Fruit fly (Drosophila melanogaster): ENCODE measurements around the gene Dab.

Dab gene

DNA sequence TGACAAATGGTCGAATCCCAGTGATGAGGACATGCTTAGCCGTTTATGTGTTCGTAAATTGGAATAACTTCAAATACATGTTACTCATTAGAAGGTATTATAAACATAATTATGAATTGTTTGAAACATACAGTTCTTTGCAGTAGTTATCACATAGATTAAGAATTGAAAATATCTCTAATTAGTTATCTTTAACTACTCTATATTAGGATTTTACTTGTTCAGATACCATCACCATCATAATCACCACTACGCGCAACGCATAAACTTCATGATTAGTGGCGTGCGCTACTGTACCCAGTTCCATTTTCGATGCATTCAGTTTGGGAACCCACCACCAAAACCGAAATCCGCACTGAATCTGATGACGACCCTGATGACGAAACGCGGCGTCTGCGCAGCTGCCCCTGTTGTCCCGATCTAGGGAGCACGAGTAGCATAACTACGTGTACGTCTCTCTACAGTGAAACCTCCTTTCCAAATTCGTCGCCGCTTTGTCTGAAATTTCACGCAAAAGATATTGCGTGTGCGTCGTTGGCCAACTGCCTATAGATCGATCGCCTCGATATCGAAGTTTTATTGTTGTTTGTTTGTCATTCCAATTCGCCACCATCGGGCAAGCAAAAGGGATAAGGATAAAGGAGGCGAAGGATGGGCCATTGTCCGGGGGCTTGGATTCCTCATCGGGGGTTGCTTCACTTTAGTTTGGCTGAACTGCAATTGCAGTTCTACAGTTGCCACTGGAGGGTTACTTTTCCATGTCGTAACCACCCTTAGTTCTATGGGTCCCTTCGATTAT is 32.2 kb downstream of the Dab start (continued):
- TF ChIP-seq Asciz (GFP tag; optimal IDR thresholded peaks at IDR 0.05) (no peak), CG2120 (GFP tag; optimal IDR thresholded peaks at IDR 0.05) (no peak), scrt (GFP tag; optimal IDR thresholded peaks at IDR 0.05) (no peak), D (optimal IDR thresholded peaks at IDR 0.05) (no peak), D (GFP tag; optimal IDR thresholded peaks at IDR 0.05) (peak; percentile 41), Jarid2 (GFP tag; optimal IDR thresholded peaks at IDR 0.05) (no peak), sug (tag; optimal IDR thresholded peaks at IDR 0.05) (no peak), CG2875 (GFP tag; optimal IDR thresholded peaks at IDR 0.05) (no peak), Opbp (GFP tag; IDR thresholded peaks at IDR 0.05; ENCODE audit: partially characterized antibody) (no peak), CG6689 (GFP tag; IDR thresholded peaks at IDR 0.05) (no peak), toy (GFP tag; IDR thresholded peaks at IDR 0.05) (no peak), Drgx (GFP tag; IDR thresholded peaks at IDR 0.05) (no peak), CG34376 (GFP tag; optimal IDR thresholded peaks at IDR 0.05) (no peak), bbx (GFP tag; IDR thresholded peaks at IDR 0.05; ENCODE audit: partially characterized antibody) (no peak), Lim3 (GFP tag; IDR thresholded peaks at IDR 0.05) (no peak), Rfx (GFP tag; IDR thresholded peaks at IDR 0.05) (no peak), CG2202 (tag; optimal IDR thresholded peaks at IDR 0.05) (no peak), Ssrp (tag; optimal IDR thresholded peaks at IDR 0.05) (no peak), yki (optimal IDR thresholded peaks at IDR 0.05) (no peak), CG8478 (optimal IDR thresholded peaks at IDR 0.05) (no peak), CG15011 (GFP tag; optimal IDR thresholded peaks at IDR 0.05) (no peak), ap (GFP tag; IDR thresholded peaks at IDR 0.05) (no peak), CG32772 (GFP tag; IDR thresholded peaks at IDR 0.05) (no peak), Blimp-1 (GFP tag; optimal IDR thresholded peaks at IDR 0.05) (peak; percentile 51), ttk (GFP tag; IDR thresholded peaks at IDR 0.05) (no peak), amos (GFP tag; IDR thresholded peaks at IDR 0.05; ENCODE audit: partially characterized antibody) (no peak), Chrac-16 (GFP tag; optimal IDR thresholded peaks at IDR 0.05) (no peak), Usf (GFP tag; optimal IDR thresholded peaks at IDR 0.05) (no peak), fd102C (GFP tag; optimal IDR thresholded peaks at IDR 0.05) (no peak), ems (GFP tag; optimal IDR thresholded peaks at IDR 0.05) (no peak), Gug (GFP tag; IDR thresholded peaks at IDR 0.05) (no peak), CG15073 (GFP tag; optimal IDR thresholded peaks at IDR 0.05) (no peak), HLH4C (GFP tag; IDR thresholded peaks at IDR 0.05; ENCODE audit: partially characterized antibody) (no peak), dysf (GFP tag; IDR thresholded peaks at IDR 0.05) (no peak), grau (tag; optimal IDR thresholded peaks at IDR 0.05) (peak; percentile 94), zfh1 (GFP tag; IDR thresholded peaks at IDR 0.05) (no peak), prd (optimal IDR thresholded peaks at IDR 0.05) (no peak), prd (GFP tag; IDR thresholded peaks at IDR 0.05) (no peak), CG10321 (GFP tag; IDR thresholded peaks at IDR 0.05) (no peak), Optix (GFP tag; IDR thresholded peaks at IDR 0.05) (no peak), p53 (GFP tag; optimal IDR thresholded peaks at IDR 0.05) (no peak), CG10274 (GFP tag; optimal IDR thresholded peaks at IDR 0.05) (no peak), CG14860 (GFP tag; IDR thresholded peaks at IDR 0.05; ENCODE audit: partially characterized antibody) (no peak), seq (GFP tag; IDR thresholded peaks at IDR 0.05) (no peak), CG3163 (GFP tag; optimal IDR thresholded peaks at IDR 0.05) (no peak), MBD-R2 (GFP tag; IDR thresholded peaks at IDR 0.05) (no peak), NC2α (GFP tag; optimal IDR thresholded peaks at IDR 0.05) (no peak), her (GFP tag; optimal IDR thresholded peaks at IDR 0.05) (no peak), ara (GFP tag; IDR thresholded peaks at IDR 0.05) (no peak), CG14014 (GFP tag; IDR thresholded peaks at IDR 0.05) (no peak), gfzf (GFP tag; optimal IDR thresholded peaks at IDR 0.05) (no peak), Stat92E (GFP tag; optimal IDR thresholded peaks at IDR 0.05) (no peak)
